Fruit fly (Drosophila melanogaster) whole organism, embryonic: Measurements from ENCODE around the gene CG31077.

ENCODE experiments used
- Atf3 ChIP-seq: fragments of 200-800 bp; sonication (Bioruptor generic); optimal IDR thresholded peaks from 3 replicates; lab custom pipeline; 2016; ENCODE audit warnings: missing biosample characterization, missing genetic modification characterization
- CG10209 ChIP-seq: fragments of 200-800 bp; sonication (Bioruptor generic); optimal IDR thresholded peaks from 3 replicates; lab custom pipeline; 2017; ENCODE audit warnings: missing biosample characterization, mild to moderate bottlenecking, missing genetic modification characterization, missing genetic modification reagents
- CG10274 ChIP-seq: fragments of 200-800 bp; sonication (Bioruptor generic); optimal IDR thresholded peaks from 3 replicates; lab custom pipeline; 2017; ENCODE audit warnings: missing biosample characterization, mild to moderate bottlenecking, missing genetic modification characterization
- CG10543 ChIP-seq: fragments of 200-800 bp; sonication (Bioruptor generic); optimal IDR thresholded peaks from 3 replicates; lab custom pipeline; 2017; ENCODE audit warnings: missing biosample characterization, mild to moderate bottlenecking, missing genetic modification characterization, moderate library complexity
- CG10654 ChIP-seq: fragments of 200-800 bp; sonication (Bioruptor generic); optimal IDR thresholded peaks from 2 replicates; lab custom pipeline; 2016; ENCODE audit warnings: missing biosample characterization, missing genetic modification characterization
- CG11093 ChIP-seq: fragments of 200-800 bp; sonication (Bioruptor generic); IDR thresholded peaks from 3 replicates; pipeline ENCODE4 v1.3.6; 2022; ENCODE audit warnings: missing biosample characterization, missing genetic modification characterization
- CG11504 ChIP-seq: fragments of 200-800 bp; sonication (Bioruptor generic); optimal IDR thresholded peaks from 3 replicates; lab custom pipeline; 2019; ENCODE audit warnings: missing biosample characterization, mild to moderate bottlenecking, missing genetic modification characterization, moderate library complexity
- CG11723 ChIP-seq: fragments of 200-800 bp; sonication (Bioruptor generic); optimal IDR thresholded peaks from 2 replicates; lab custom pipeline; 2017; ENCODE audit warnings: missing biosample characterization, mild to moderate bottlenecking, missing genetic modification characterization
- CG12071 ChIP-seq: fragments of 200-800 bp; sonication (Bioruptor generic); optimal IDR thresholded peaks from 3 replicates; lab custom pipeline; 2018; ENCODE audit warnings: missing biosample characterization, mild to moderate bottlenecking, missing genetic modification characterization
- CG12391 ChIP-seq: fragments of 200-800 bp; sonication (Bioruptor generic); optimal IDR thresholded peaks from 3 replicates; lab custom pipeline; 2018; ENCODE audit warnings: missing biosample characterization, mild to moderate bottlenecking, missing genetic modification characterization, moderate library complexity
- CG12744 ChIP-seq: fragments of 200-800 bp; sonication (Bioruptor generic); optimal IDR thresholded peaks from 2 replicates; lab custom pipeline; 2016; ENCODE audit warnings: missing biosample characterization, missing genetic modification characterization
- CG13123 ChIP-seq: fragments of 200-800 bp; sonication (Bioruptor generic); optimal IDR thresholded peaks from 2 replicates; lab custom pipeline; 2016; ENCODE audit warnings: missing biosample characterization, missing genetic modification characterization
- CG14667 ChIP-seq: fragments of 200-800 bp; sonication (Bioruptor generic); IDR thresholded peaks from 2 replicates; pipeline ENCODE4 v1.3.6; 2022; ENCODE audit warnings: missing biosample characterization, missing genetic modification characterization
- CG14860 ChIP-seq: fragments of 200-800 bp; sonication (Bioruptor generic); IDR thresholded peaks from 3 replicates; pipeline ENCODE4 v1.3.6; 2022; ENCODE audit warnings: missing biosample characterization, missing genetic modification characterization; ENCODE audit not compliant: partially characterized antibody
- CG15011 ChIP-seq: fragments of 200-800 bp; sonication (Bioruptor generic); optimal IDR thresholded peaks from 3 replicates; lab custom pipeline; 2018; ENCODE audit warnings: missing biosample characterization, mild to moderate bottlenecking, missing genetic modification characterization
- CG15073 ChIP-seq: fragments of 200-800 bp; sonication (Bioruptor generic); optimal IDR thresholded peaks from 2 replicates; lab custom pipeline; 2016; ENCODE audit warnings: missing biosample characterization, missing genetic modification characterization
- CG17612 ChIP-seq: fragments of 200-800 bp; sonication (Bioruptor generic); IDR thresholded peaks from 2 replicates; pipeline ENCODE4 v1.3.6; 2022; ENCODE audit warnings: missing biosample characterization, missing genetic modification characterization
- CG2202 ChIP-seq: fragments of 200-800 bp; sonication (Bioruptor generic); optimal IDR thresholded peaks from 2 replicates; lab custom pipeline; 2018; ENCODE audit warnings: missing biosample characterization, mild to moderate bottlenecking, missing genetic modification characterization
- CG32532 ChIP-seq: fragments of 200-800 bp; sonication (Bioruptor generic); IDR thresholded peaks from 2 replicates; pipeline ENCODE4 v1.3.6; 2022; ENCODE audit warnings: missing biosample characterization, missing genetic modification characterization
- CG33557 ChIP-seq: fragments of 200-800 bp; sonication (Bioruptor generic); optimal IDR thresholded peaks from 2 replicates; lab custom pipeline; 2019; ENCODE audit warnings: missing biosample characterization, mild to moderate bottlenecking, missing genetic modification characterization, moderate library complexity
- CG3407 ChIP-seq: fragments of 200-800 bp; sonication (Bioruptor generic); optimal IDR thresholded peaks from 2 replicates; lab custom pipeline; 2018; ENCODE audit warnings: missing biosample characterization, mild to moderate bottlenecking, missing genetic modification characterization
- CG6272 ChIP-seq: fragments of 200-800 bp; sonication (Bioruptor generic); IDR thresholded peaks from 2 replicates; pipeline ENCODE4 v1.3.6; 2022; ENCODE audit warnings: missing biosample characterization, missing genetic modification characterization
- Chrac-16 ChIP-seq: fragments of 200-800 bp; sonication (Bioruptor generic); optimal IDR thresholded peaks from 3 replicates; lab custom pipeline; 2016; ENCODE audit warnings: missing biosample characterization, missing genetic modification characterization
- CoRest ChIP-seq: fragments of 200-800 bp; sonication (Bioruptor generic); optimal IDR thresholded peaks from 3 replicates; lab custom pipeline; 2018; ENCODE audit warnings: missing biosample characterization, mild to moderate bottlenecking, missing genetic modification characterization, moderate library complexity
- Dip2 ChIP-seq: fragments of 200-800 bp; sonication (Bioruptor generic); IDR thresholded peaks from 2 replicates; pipeline ENCODE4 v1.3.6; 2022; ENCODE audit warnings: missing biosample characterization, missing genetic modification characterization
- Dll ChIP-seq: fragments of 200-800 bp; sonication (Bioruptor generic); IDR thresholded peaks from 4 replicates; pipeline ENCODE4 v1.3.6; 2022; ENCODE audit warnings: missing biosample characterization, missing genetic modification characterization; ENCODE audit not compliant: partially characterized antibody
- Dref ChIP-seq: fragments of 200-800 bp; sonication (Bioruptor generic); IDR thresholded peaks from 2 replicates; pipeline ENCODE4 v1.3.6; 2022; ENCODE audit warnings: missing biosample characterization, missing genetic modification characterization
- Elba2 ChIP-seq: fragments of 200-800 bp; sonication (Bioruptor generic); optimal IDR thresholded peaks from 3 replicates; lab custom pipeline; 2016; ENCODE audit warnings: missing biosample characterization, missing genetic modification characterization
- HLH4C ChIP-seq: fragments of 200-800 bp; sonication (Bioruptor generic); IDR thresholded peaks from 3 replicates; pipeline ENCODE4 v1.3.6; 2022; ENCODE audit warnings: missing biosample characterization, missing genetic modification characterization; ENCODE audit not compliant: partially characterized antibody
- Jarid2 ChIP-seq: fragments of 200-800 bp; sonication (Bioruptor generic); optimal IDR thresholded peaks from 3 replicates; lab custom pipeline; 2017; ENCODE audit warnings: mild to moderate bottlenecking, missing biosample characterization, missing genetic modification reagents, missing genetic modification characterization
- Lpt ChIP-seq: fragments of >200 bp; optimal IDR thresholded peaks from 2 replicates; lab custom pipeline; 2018; ENCODE audit warnings: missing biosample characterization, missing genetic modification characterization
- Nf-YA ChIP-seq: fragments of 200-800 bp; sonication (Bioruptor generic); IDR thresholded peaks from 2 replicates; pipeline ENCODE4 v1.3.6; 2022; ENCODE audit warnings: missing biosample characterization, missing genetic modification characterization
- Sin3A ChIP-seq: fragments of >200 bp; optimal IDR thresholded peaks from 2 replicates; lab custom pipeline; 2018
- Sox100B ChIP-seq: fragments of 200-800 bp; sonication (Bioruptor generic); optimal IDR thresholded peaks from 3 replicates; lab custom pipeline; 2018; ENCODE audit warnings: missing biosample characterization, mild to moderate bottlenecking, missing genetic modification characterization
- ac ChIP-seq: fragments of 200-800 bp; sonication (Bioruptor generic); optimal IDR thresholded peaks from 3 replicates; lab custom pipeline; 2017; ENCODE audit warnings: missing biosample characterization, mild to moderate bottlenecking, missing genetic modification characterization
- az2 ChIP-seq: fragments of 200-800 bp; sonication (Bioruptor generic); optimal IDR thresholded peaks from 3 replicates; lab custom pipeline; 2016; ENCODE audit warnings: missing biosample characterization, missing genetic modification characterization
- bsh ChIP-seq, 2 experiments: fragments of 200-800 bp; sonication (Bioruptor generic); optimal IDR thresholded peaks; 2 replicates each; lab custom pipeline; 2017 to 2018; ENCODE audit warnings: mild to moderate bottlenecking in 2 of 2, missing biosample characterization in 2 of 2, missing genetic modification characterization in 2 of 2, moderate library complexity in 1 of 2
- dmrt99B ChIP-seq: fragments of 200-800 bp; sonication (Bioruptor generic); optimal IDR thresholded peaks from 2 replicates; lab custom pipeline; 2018; ENCODE audit warnings: missing biosample characterization, mild to moderate bottlenecking, missing genetic modification characterization, moderate library complexity
- ems ChIP-seq: fragments of 200-800 bp; sonication (Bioruptor generic); optimal IDR thresholded peaks from 3 replicates; lab custom pipeline; 2016; ENCODE audit warnings: missing biosample characterization, missing genetic modification characterization
- fd96Cb ChIP-seq: fragments of 200-800 bp; sonication (Bioruptor generic); optimal IDR thresholded peaks from 2 replicates; lab custom pipeline; 2018; ENCODE audit warnings: missing biosample characterization, mild to moderate bottlenecking, missing genetic modification characterization, moderate library complexity
- grn ChIP-seq: fragments of 200-800 bp; sonication (Bioruptor generic); optimal IDR thresholded peaks from 3 replicates; lab custom pipeline; 2017; ENCODE audit warnings: missing biosample characterization, missing genetic modification characterization
- gsb-n ChIP-seq: fragments of 200-800 bp; sonication (Bioruptor generic); optimal IDR thresholded peaks from 3 replicates; lab custom pipeline; 2018; ENCODE audit warnings: missing biosample characterization, mild to moderate bottlenecking, missing genetic modification characterization
- hb ChIP-seq: fragments of 200-800 bp; sonication (Bioruptor generic); IDR thresholded peaks from 3 replicates; pipeline ENCODE4 v1.3.6; 2022; ENCODE audit warnings: missing biosample characterization, missing genetic modification characterization; ENCODE audit not compliant: partially characterized antibody
- jing ChIP-seq: fragments of 200-800 bp; sonication (Bioruptor generic); optimal IDR thresholded peaks from 2 replicates; lab custom pipeline; 2018; ENCODE audit warnings: missing biosample characterization, mild to moderate bottlenecking, missing genetic modification characterization
- knrl ChIP-seq: fragments of 200-800 bp; sonication (Bioruptor generic); IDR thresholded peaks from 3 replicates; pipeline ENCODE4 v1.3.6; 2022; ENCODE audit warnings: missing biosample characterization, missing genetic modification characterization; ENCODE audit not compliant: partially characterized antibody
- lbe ChIP-seq: fragments of 200-800 bp; sonication (Bioruptor generic); optimal IDR thresholded peaks from 2 replicates; lab custom pipeline; 2016; ENCODE audit warnings: missing biosample characterization, mild to moderate bottlenecking, missing genetic modification characterization
- nom ChIP-seq: fragments of 200-800 bp; sonication (Bioruptor generic); optimal IDR thresholded peaks from 2 replicates; lab custom pipeline; 2017; ENCODE audit warnings: missing biosample characterization, missing genetic modification characterization, mild to moderate bottlenecking, moderate library complexity, missing genetic modification reagents
- slp2 ChIP-seq: fragments of 200-800 bp; sonication (Bioruptor generic); optimal IDR thresholded peaks from 2 replicates; lab custom pipeline; 2016; ENCODE audit warnings: missing biosample characterization, missing genetic modification characterization
- tup ChIP-seq: fragments of 200-800 bp; sonication (Bioruptor generic); optimal IDR thresholded peaks from 2 replicates; lab custom pipeline; 2016; ENCODE audit warnings: missing biosample characterization, mild to moderate bottlenecking, missing genetic modification characterization, moderate library complexity
- wek ChIP-seq: fragments of 200-800 bp; sonication (Bioruptor generic); optimal IDR thresholded peaks from 3 replicates; lab custom pipeline; 2018; ENCODE audit warnings: missing biosample characterization, mild to moderate bottlenecking, missing genetic modification characterization, moderate library complexity

CG31077 gene

DNA sequence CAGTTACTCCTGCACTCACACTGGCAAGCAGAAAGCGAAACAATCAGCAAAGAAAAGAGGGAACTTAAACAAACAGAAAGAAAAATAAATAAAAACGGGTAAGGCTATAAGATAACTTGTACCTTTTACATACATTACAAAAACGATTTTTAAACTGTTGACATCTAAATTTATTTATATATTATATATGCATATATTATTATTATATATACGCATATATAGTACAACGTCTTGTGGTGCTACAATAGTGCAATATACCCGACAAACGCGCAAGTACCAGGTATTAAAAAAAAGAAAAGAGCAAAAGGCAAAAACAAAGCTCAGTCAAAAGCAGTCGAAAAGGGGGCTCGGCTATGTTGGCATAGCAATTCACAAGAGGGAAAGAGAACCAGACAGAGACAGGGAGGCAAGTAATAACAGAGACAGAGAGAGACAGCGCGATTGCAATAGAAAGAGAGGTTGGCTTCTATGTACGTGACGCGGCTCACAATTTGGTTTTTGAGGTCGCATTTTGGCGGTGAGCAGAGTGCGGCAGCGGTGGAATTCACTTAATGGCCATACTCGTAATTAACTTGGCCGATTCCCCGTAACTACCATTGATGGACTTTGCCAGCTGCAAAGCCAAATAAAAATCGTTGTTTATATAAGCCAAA lies 45.4 kb upstream of the CG31077 start (continued):
- no peak for TF ChIP-seq Dll (GFP tag; lab: Robert Waterston, UW)
- TF ChIP-seq Jarid2: peak; percentile 40
- peak; percentile 79 for TF ChIP-seq CG10209
- TF ChIP-seq Sox100B (GFP tag; lab: Kevin White, UChicago): peak; percentile 81
- TF ChIP-seq CG32532 (GFP tag; lab: Robert Waterston, UW): peak; percentile 68
- TF ChIP-seq CG15073 (GFP tag; lab: Kevin White, UChicago): no peak
- TF ChIP-seq CG11093 (GFP tag; lab: Robert Waterston, UW): peak; percentile 60; the same call in 1 of the 3 replicates
- no peak for TF ChIP-seq CG15011 (GFP tag; lab: Kevin White, UChicago)
- no peak for TF ChIP-seq grn (GFP tag; lab: Kevin White, UChicago)
- TF ChIP-seq Elba2: no peak
- no peak for TF ChIP-seq ac
- TF ChIP-seq fd96Cb (tag; lab: Kevin White, UChicago): peak; percentile 84
- TF ChIP-seq CG17612: no peak
- peak; percentile 36 for TF ChIP-seq CG12071
- TF ChIP-seq HLH4C: no peak
- no peak for TF ChIP-seq hb (GFP tag; lab: Robert Waterston, UW)
- peak; percentile 22 for TF ChIP-seq CG11723
- no peak for TF ChIP-seq Dip2
- no peak for TF ChIP-seq CG33557 (GFP tag; lab: Kevin White, UChicago)
- TF ChIP-seq CG10654 (GFP tag; lab: Kevin White, UChicago): peak; percentile 43
- peak; percentile 26 for TF ChIP-seq CG10274 (GFP tag; lab: Kevin White, UChicago)
- TF ChIP-seq CG11504 (tag; lab: Kevin White, UChicago): peak; percentile 84
- TF ChIP-seq slp2 (GFP tag; lab: Kevin White, UChicago): no peak
- TF ChIP-seq CG14860: no peak
- peak; percentile 76 for TF ChIP-seq gsb-n (tag; lab: Kevin White, UChicago)
- TF ChIP-seq Chrac-16 (GFP tag; lab: Kevin White, UChicago): peak; percentile 54
- peak; percentile 79 for TF ChIP-seq Nf-YA
- no peak for TF ChIP-seq jing (GFP tag; lab: Kevin White, UChicago)
- TF ChIP-seq CG6272 (GFP tag; lab: Robert Waterston, UW): peak; percentile 68
- TF ChIP-seq knrl: no peak
- no peak for TF ChIP-seq Lpt
- peak; percentile 75 for TF ChIP-seq az2 (GFP tag; lab: Kevin White, UChicago)
- peak; percentile 83 for TF ChIP-seq CG14667 (GFP tag; lab: Robert Waterston, UW)
- no peak for TF ChIP-seq wek (GFP tag; lab: Kevin White, UChicago)
- TF ChIP-seq bsh (GFP tag; optimal IDR thresholded peaks at IDR 0.05; lab: Kevin White, UChicago): peak; percentile 88 to 92
- peak; percentile 74 for TF ChIP-seq CoRest (tag; lab: Kevin White, UChicago)
- TF ChIP-seq CG12744 (GFP tag; lab: Kevin White, UChicago): no peak
- TF ChIP-seq CG3407 (GFP tag; lab: Kevin White, UChicago): peak; percentile 64
- TF ChIP-seq Dref (GFP tag; lab: Robert Waterston, UW): no peak
- TF ChIP-seq CG12391 (tag; lab: Kevin White, UChicago): peak; percentile 85
- peak; percentile 25 for TF ChIP-seq CG10543 (GFP tag; lab: Kevin White, UChicago)
- TF ChIP-seq tup (GFP tag; lab: Kevin White, UChicago): no peak
- no peak for TF ChIP-seq Atf3 (GFP tag; lab: Kevin White, UChicago)
- TF ChIP-seq CG2202 (tag; lab: Kevin White, UChicago): peak; percentile 32
- peak; percentile 88 for TF ChIP-seq dmrt99B
- peak; percentile 94 for TF ChIP-seq nom
- no peak for TF ChIP-seq Sin3A (lab: Kevin White, UChicago)
- TF ChIP-seq CG13123 (GFP tag; lab: Kevin White, UChicago): peak; percentile 42
- TF ChIP-seq lbe (GFP tag; lab: Kevin White, UChicago): peak; percentile 88
- TF ChIP-seq ems: no peak
